Fruit fly (Drosophila melanogaster): ENCODE measurements around the gene mRpL47.
A peak's percentile ranks its signal among the peaks of the same experiment; 100 is the strongest.

The mRpL47 gene

DNA sequence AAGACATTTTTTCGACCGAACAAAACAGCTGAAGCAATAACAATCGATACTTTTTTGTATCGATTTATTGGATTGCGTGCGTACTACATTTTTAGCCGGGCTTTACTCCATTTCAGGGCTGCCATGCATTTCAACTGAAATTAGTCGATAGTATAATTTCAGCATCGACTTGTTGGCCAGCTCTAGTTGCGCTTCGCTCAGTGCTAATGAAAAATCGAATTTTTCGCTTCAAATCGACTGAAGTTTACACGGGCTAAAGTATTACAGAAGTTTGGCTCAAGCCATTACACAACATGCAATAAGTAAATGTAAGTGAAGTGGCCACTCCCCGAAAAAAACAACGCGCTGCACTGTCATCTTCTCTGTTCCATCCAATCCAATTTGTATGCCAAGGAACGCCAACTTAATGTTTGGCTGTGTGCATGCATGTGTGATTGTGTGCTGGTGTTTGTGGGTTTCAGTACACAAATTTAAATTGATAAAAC is at the start of gene mRpL47, which contains the start of the genes CG8176 and Kdm3 (continued):
- TF ChIP-seq CG2199 (GFP tag; IDR thresholded peaks at IDR 0.05) = no peak
- peak; percentile 49 for TF ChIP-seq CG13424 (tag; optimal IDR thresholded peaks at IDR 0.05)
- peak; percentile 52 for TF ChIP-seq CG10654 (GFP tag; optimal IDR thresholded peaks at IDR 0.05)
- no peak for TF ChIP-seq jing (GFP tag; optimal IDR thresholded peaks at IDR 0.05)
- peak; percentile 82 for TF ChIP-seq gro (GFP tag; optimal IDR thresholded peaks at IDR 0.05)
- no peak for TF ChIP-seq hbn (GFP tag; IDR thresholded peaks at IDR 0.05; ENCODE audit: partially characterized antibody)
- TF ChIP-seq Elba2 (GFP tag; optimal IDR thresholded peaks at IDR 0.05) = no peak
- TF ChIP-seq Lim3 (GFP tag; IDR thresholded peaks at IDR 0.05) = no peak
- no peak for TF ChIP-seq toy (GFP tag; IDR thresholded peaks at IDR 0.05)
- TF ChIP-seq Ssrp (tag; optimal IDR thresholded peaks at IDR 0.05) = peak; percentile 16
- no peak for TF ChIP-seq ase (GFP tag; IDR thresholded peaks at IDR 0.05)
- no peak for TF ChIP-seq wdn (GFP tag; IDR thresholded peaks at IDR 0.05)
- no peak for TF ChIP-seq bbx (GFP tag; IDR thresholded peaks at IDR 0.05; ENCODE audit: partially characterized antibody)
- TF ChIP-seq ttk (GFP tag; IDR thresholded peaks at IDR 0.05) = no peak
- peak; percentile 78 for TF ChIP-seq CG34376 (GFP tag; optimal IDR thresholded peaks at IDR 0.05)
- peak; percentile 25 for TF ChIP-seq unpg (GFP tag; optimal IDR thresholded peaks at IDR 0.05)
- no peak for TF ChIP-seq Mes4 (GFP tag; optimal IDR thresholded peaks at IDR 0.05)
- peak; percentile 2 for TF ChIP-seq CG18619 (GFP tag; optimal IDR thresholded peaks at IDR 0.05)
- no peak for TF ChIP-seq CG7839 (tag; optimal IDR thresholded peaks at IDR 0.05)
- TF ChIP-seq Stat92E (GFP tag; optimal IDR thresholded peaks at IDR 0.05) = peak in 1 of 3 experiments; percentile 54
- peak; percentile 70 for TF ChIP-seq caup (GFP tag; optimal IDR thresholded peaks at IDR 0.05; ENCODE audit: severe bottlenecking)
- no peak for TF ChIP-seq CG10321 (GFP tag; IDR thresholded peaks at IDR 0.05)
- no peak for TF ChIP-seq croc (GFP tag; conservative IDR thresholded peaks at IDR 0.05)

DNA sequence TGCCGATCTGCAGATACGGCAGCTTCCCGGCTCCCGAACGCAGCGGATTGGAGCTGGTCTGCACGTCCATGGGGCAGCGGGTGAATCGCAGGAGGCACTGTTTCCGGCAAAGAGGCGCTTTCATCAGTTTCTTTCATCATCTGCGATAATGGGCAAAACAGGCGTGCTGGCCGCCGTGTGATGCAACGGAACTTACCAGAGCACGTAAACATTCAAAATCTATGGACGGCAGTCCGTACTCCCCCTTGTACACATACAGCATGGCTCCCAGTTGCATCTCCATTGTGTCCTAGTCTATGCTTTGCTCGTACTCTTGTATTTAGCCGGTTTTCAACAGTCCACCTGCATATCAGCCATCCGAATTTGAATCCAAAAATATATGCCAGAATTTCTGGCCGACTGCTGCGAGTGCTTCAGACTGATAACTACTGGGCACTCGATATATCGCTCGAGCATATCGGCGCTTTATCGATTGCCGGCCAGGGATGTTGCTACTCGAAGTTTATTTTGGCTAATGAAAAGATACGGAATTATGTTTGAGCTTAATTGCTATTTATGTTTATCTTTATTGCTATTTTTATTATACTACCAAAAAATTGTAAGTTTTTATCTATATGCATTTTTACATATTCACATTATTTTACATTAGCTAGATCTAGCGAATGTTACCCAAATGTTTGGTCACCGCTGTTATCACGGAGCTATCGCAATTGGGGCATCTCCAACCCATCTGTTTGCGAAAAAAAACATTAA is 47.7 kb upstream of the mRpL47 start, which contains the start of the genes CG9393 and Vps45:
Gene CG9393, minus strand, starts transcription at position 434 of the 753 bp plus-strand sequence.
Gene Vps45, plus strand, starts transcription at position 685 of the 753 bp plus-strand sequence.
- TF ChIP-seq CG12299 (tag; optimal IDR thresholded peaks at IDR 0.05) = no peak
- no peak; the same call in 1 of the 2 replicates for TF ChIP-seq CG14667 (GFP tag; IDR thresholded peaks at IDR 0.05)
- TF ChIP-seq zf30C (GFP tag; optimal IDR thresholded peaks at IDR 0.05) = no peak
- no peak for TF ChIP-seq CG30431 (GFP tag; optimal IDR thresholded peaks at IDR 0.05)
- TF ChIP-seq CG3838 (GFP tag; optimal IDR thresholded peaks at IDR 0.05) = no peak
- TF ChIP-seq CG11085 (GFP tag; IDR thresholded peaks at IDR 0.05) = peak; percentile 49; the same call in 1 of the 2 replicates
- TF ChIP-seq Rfx (GFP tag; IDR thresholded peaks at IDR 0.05) = peak; percentile 64
- TF ChIP-seq shn (GFP tag; optimal IDR thresholded peaks at IDR 0.05) = peak; percentile 52
- peak; percentile 29 for TF ChIP-seq NC2α (GFP tag; optimal IDR thresholded peaks at IDR 0.05)
- peak; percentile 57 for TF ChIP-seq CG16863 (GFP tag; optimal IDR thresholded peaks at IDR 0.05)
- TF ChIP-seq sens-2 (GFP tag; IDR thresholded peaks at IDR 0.05) = no peak
- no peak for TF ChIP-seq CG7271 (tag; optimal IDR thresholded peaks at IDR 0.05)
- no peak for TF ChIP-seq CG10274 (GFP tag; optimal IDR thresholded peaks at IDR 0.05)
- 0 out of 2 replicates have a peak, but pooled peaks have one; percentile 7 for TF ChIP-seq ttk (GFP tag; IDR thresholded peaks at IDR 0.05)
- peak; percentile 32 for TF ChIP-seq CG9609 (GFP tag; optimal IDR thresholded peaks at IDR 0.05)
- TF ChIP-seq MBD-R2 (GFP tag; IDR thresholded peaks at IDR 0.05) = peak; percentile 73
- TF ChIP-seq CG13424 (tag; optimal IDR thresholded peaks at IDR 0.05) = peak; percentile 74
- 0 out of 3 replicates have a peak, but pooled peaks have one; percentile 16 for TF ChIP-seq dysf (GFP tag; IDR thresholded peaks at IDR 0.05)
- TF ChIP-seq CG6272 (GFP tag; IDR thresholded peaks at IDR 0.05) = peak; percentile 70; the same call in 1 of the 2 replicates
- TF ChIP-seq CG8944 (GFP tag; optimal IDR thresholded peaks at IDR 0.05) = peak; percentile 7
- TF ChIP-seq CG14441 (GFP tag; IDR thresholded peaks at IDR 0.05) = peak; percentile 39; the same call in 1 of the 2 replicates
- peak; percentile 42 for TF ChIP-seq CG9437 (GFP tag; optimal IDR thresholded peaks at IDR 0.05)
- TF ChIP-seq CG9797 (GFP tag; optimal IDR thresholded peaks at IDR 0.05) = peak; percentile 53
- TF ChIP-seq CG13287 (GFP tag; IDR thresholded peaks at IDR 0.05; ENCODE audit: partially characterized antibody) = peak; percentile 97
- peak; percentile 87 for TF ChIP-seq ato (GFP tag; IDR thresholded peaks at IDR 0.05; ENCODE audit: partially characterized antibody)
- TF ChIP-seq CTCF (GFP tag; optimal IDR thresholded peaks at IDR 0.05) = peak; percentile 22
- TF ChIP-seq lmd (GFP tag; IDR thresholded peaks at IDR 0.05) = peak; percentile 60
- no peak for TF ChIP-seq CG18599 (GFP tag; optimal IDR thresholded peaks at IDR 0.05)
